Worm (Caenorhabditis elegans) whole organism, late embryonic: ENCODE measurements around the gene Y7A5A.2.

Experiments used
- ama-1 ChIP-seq: fragments of 150-350 bp; optimal IDR thresholded peaks from 2 replicates; lab custom pipeline; 2014
- dmd-4 ChIP-seq: sonication (generic microtip); optimal IDR thresholded peaks from 2 replicates; lab custom pipeline; 2016; ENCODE audit warnings: borderline replicate concordance, missing genetic modification characterization, missing compliant biosample characterization
- nhr-11 ChIP-seq: fragments of 150-350 bp; optimal IDR thresholded peaks from 2 replicates; lab custom pipeline; 2014; ENCODE audit warnings: missing biosample characterization, missing genetic modification characterization
- pqm-1 ChIP-seq: sonication (generic microtip); optimal IDR thresholded peaks from 2 replicates; lab custom pipeline; 2016; ENCODE audit warnings: missing genetic modification characterization, missing compliant biosample characterization
- sox-4 ChIP-seq: sonication (generic microtip); optimal IDR thresholded peaks from 2 replicates; lab custom pipeline; 2017; ENCODE audit warnings: mild to moderate bottlenecking, missing genetic modification characterization, inconsistent platforms, missing compliant biosample characterization
- unc-55 ChIP-seq: sonication (generic microtip); optimal IDR thresholded peaks from 2 replicates; lab custom pipeline; 2017; ENCODE audit warnings: missing biosample characterization, missing genetic modification reagents, missing genetic modification characterization
- unc-86 ChIP-seq: sonication (generic microtip); optimal IDR thresholded peaks from 2 replicates; lab custom pipeline; 2016; ENCODE audit warnings: missing genetic modification characterization, missing compliant biosample characterization
- ztf-16 ChIP-seq: sonication (generic microtip); optimal IDR thresholded peaks from 2 replicates; lab custom pipeline; 2017; ENCODE audit warnings: missing genetic modification characterization, missing compliant biosample characterization

ce11 chrX:15799595-15799994 lies 27.1 kb upstream of the Y7A5A.2 start, which contains the start of gene Y7A5A.6:
- TF ChIP-seq pqm-1 (tag; lab: Kevin White, UChicago) (no peak), ztf-16 (tag; lab: Kevin White, UChicago) (no peak), unc-55 (GFP tag; lab: Kevin White, UChicago) (no peak), sox-4 (tag; lab: Kevin White, UChicago) (no peak), unc-86 (tag; lab: Kevin White, UChicago) (no peak), ama-1 (lab: Kevin White, UChicago) (no peak), nhr-11 (no peak), dmd-4 (tag; lab: Kevin White, UChicago) (no peak)
